Worm (Caenorhabditis elegans) whole organism, L2 larva: ENCODE data around the gene hmg-1.1.
"Not testable (repeated sequence)": the region's sequence is repeated elsewhere in the genome, so short reads cannot be mapped to it uniquely, and the experiment has no call there.

ENCODE experiments used
- C34F6.9 ChIP-seq: fragments of 150-350 bp; optimal IDR thresholded peaks from 2 replicates; lab custom pipeline; 2014; ENCODE audit warnings: missing biosample characterization, missing genetic modification characterization
- R02D3.7 ChIP-seq: fragments of 150-350 bp; optimal IDR thresholded peaks from 2 replicates; lab custom pipeline; 2014; ENCODE audit warnings: missing biosample characterization, missing genetic modification characterization
- Y55F3AM.14 ChIP-seq: fragments of 200-800 bp; sonication (Bioruptor generic); optimal IDR thresholded peaks from 2 replicates; lab custom pipeline; 2018; ENCODE audit warnings: mild to moderate bottlenecking, missing genetic modification characterization, missing compliant biosample characterization
- ceh-16 ChIP-seq: fragments of 150-350 bp; optimal IDR thresholded peaks from 2 replicates; lab custom pipeline; 2014; ENCODE audit warnings: missing biosample characterization, missing genetic modification characterization
- crh-2 ChIP-seq: sonication (generic microtip); optimal IDR thresholded peaks from 2 replicates; lab custom pipeline; 2017; ENCODE audit warnings: missing biosample characterization, missing genetic modification characterization
- dmd-4 ChIP-seq: sonication (generic microtip); optimal IDR thresholded peaks from 2 replicates; lab custom pipeline; 2017; ENCODE audit warnings: missing biosample characterization, missing genetic modification characterization
- egl-27 ChIP-seq: sonication (generic microtip); optimal IDR thresholded peaks from 3 replicates; lab custom pipeline; 2017; ENCODE audit warnings: missing biosample characterization, missing genetic modification reagents, missing genetic modification characterization
- elt-1 ChIP-seq: fragments of 150-350 bp; optimal IDR thresholded peaks from 2 replicates; lab custom pipeline; 2014; ENCODE audit warnings: missing biosample characterization, missing genetic modification characterization
- gmeb-1 ChIP-seq: fragments of 150-350 bp; optimal IDR thresholded peaks from 2 replicates; lab custom pipeline; 2014; ENCODE audit warnings: missing biosample characterization, missing genetic modification characterization
- lin-13 ChIP-seq: fragments of 150-350 bp; optimal IDR thresholded peaks from 2 replicates; lab custom pipeline; 2014; ENCODE audit warnings: missing biosample characterization, missing genetic modification reagents, missing genetic modification characterization
- lin-39 ChIP-seq: fragments of 150-350 bp; optimal IDR thresholded peaks from 2 replicates; lab custom pipeline; 2014; ENCODE audit warnings: missing biosample characterization, missing genetic modification reagents, missing genetic modification characterization
- mbf-1 ChIP-seq: sonication (generic microtip); optimal IDR thresholded peaks from 2 replicates; lab custom pipeline; 2017; ENCODE audit warnings: missing biosample characterization, missing genetic modification characterization
- nhr-129 ChIP-seq: fragments of 150-350 bp; optimal IDR thresholded peaks from 2 replicates; lab custom pipeline; 2014; ENCODE audit warnings: missing biosample characterization, missing genetic modification characterization
- nhr-25 ChIP-seq: fragments of 150-350 bp; sonication (generic microtip); optimal IDR thresholded peaks from 3 replicates; lab custom pipeline; 2014; ENCODE audit warnings: missing biosample characterization, missing genetic modification characterization
- peb-1 ChIP-seq: fragments of 150-350 bp; optimal IDR thresholded peaks from 2 replicates; lab custom pipeline; 2014; ENCODE audit warnings: missing biosample characterization, missing genetic modification characterization
- sem-4 ChIP-seq: fragments of 150-350 bp; optimal IDR thresholded peaks from 2 replicates; lab custom pipeline; 2014; ENCODE audit warnings: missing biosample characterization, missing genetic modification reagents, missing genetic modification characterization
- skn-1 ChIP-seq: sonication (generic microtip); optimal IDR thresholded peaks from 2 replicates; lab custom pipeline; 2017; ENCODE audit warnings: missing biosample characterization, missing genetic modification characterization
- sma-9 ChIP-seq, 2 experiments: fragments of 150-350 bp in 1 of 2; sonication (generic microtip) in 1 of 2; optimal IDR thresholded peaks; 2 replicates each; lab custom pipeline; 2014 to 2016; ENCODE audit warnings: missing genetic modification characterization in 2 of 2, mild to moderate bottlenecking in 1 of 2, missing biosample characterization in 1 of 2, missing compliant biosample characterization in 1 of 2, missing genetic modification reagents in 1 of 2, moderate library complexity in 1 of 2
- snpc-4 ChIP-seq: fragments of 150-350 bp; optimal IDR thresholded peaks from 2 replicates; lab custom pipeline; 2014; ENCODE audit warnings: missing biosample characterization, missing genetic modification characterization
- ztf-1 ChIP-seq: fragments of 200-800 bp; sonication (Bioruptor generic); conservative IDR thresholded peaks from 2 replicates; pipeline ENCODE4 v1.3.6; 2022; ENCODE audit warnings: missing genetic modification characterization, missing compliant biosample characterization
- ztf-11 ChIP-seq: sonication (generic microtip); optimal IDR thresholded peaks from 2 replicates; lab custom pipeline; 2017; ENCODE audit warnings: missing biosample characterization, missing genetic modification characterization

hmg-1.1 gene

ce11 chrII:14296320-14296719, 45.8 kb downstream of the hmg-1.1 start (continued):
- TF ChIP-seq lin-39 (tag; lab: Kevin White, UChicago), result no peak
- peak; percentile 15 for TF ChIP-seq lin-13
- TF ChIP-seq ztf-11 (tag; lab: Kevin White, UChicago), result no peak
- no peak for TF ChIP-seq ztf-1 (GFP tag; lab: Robert Waterston, UW)
- TF ChIP-seq dmd-4 (tag; lab: Kevin White, UChicago), result no peak
- TF ChIP-seq peb-1, result no peak
- TF ChIP-seq crh-2 (tag; lab: Kevin White, UChicago), result peak; percentile 84
- TF ChIP-seq sma-9 (GFP tag; optimal IDR thresholded peaks at IDR 0.05; lab: Kevin White, UChicago), result peak; percentile 83
- TF ChIP-seq sma-9 (tag; optimal IDR thresholded peaks at IDR 0.05; lab: Kevin White, UChicago), result no peak
- no peak for TF ChIP-seq snpc-4 (tag; lab: Kevin White, UChicago)
- peak; percentile 72 for TF ChIP-seq nhr-25
- peak; percentile 67 for TF ChIP-seq C34F6.9
- TF ChIP-seq R02D3.7, result no peak
- TF ChIP-seq skn-1 (tag; lab: Kevin White, UChicago), result no peak
- TF ChIP-seq nhr-129 (tag; lab: Kevin White, UChicago), result peak; percentile 73
- TF ChIP-seq egl-27 (tag; lab: Kevin White, UChicago), result no peak
- no peak for TF ChIP-seq elt-1
- no peak for TF ChIP-seq mbf-1
- no peak for TF ChIP-seq Y55F3AM.14
- no peak for TF ChIP-seq sem-4 (tag; lab: Kevin White, UChicago)

ce11 chrII:14297050-14297449, 46.6 kb downstream of the hmg-1.1 start, which contains the start of gene Y54G11A.7:
TSS of gene Y54G11A.7 (plus strand) at chrII:14297305.
- peak; percentile 23 for TF ChIP-seq sma-9 (GFP tag; optimal IDR thresholded peaks at IDR 0.05; lab: Kevin White, UChicago)
- TF ChIP-seq sma-9 (tag; optimal IDR thresholded peaks at IDR 0.05; lab: Kevin White, UChicago), result not testable (repeated sequence)
- peak; percentile 91 for TF ChIP-seq nhr-129 (tag; lab: Kevin White, UChicago)

DNA sequence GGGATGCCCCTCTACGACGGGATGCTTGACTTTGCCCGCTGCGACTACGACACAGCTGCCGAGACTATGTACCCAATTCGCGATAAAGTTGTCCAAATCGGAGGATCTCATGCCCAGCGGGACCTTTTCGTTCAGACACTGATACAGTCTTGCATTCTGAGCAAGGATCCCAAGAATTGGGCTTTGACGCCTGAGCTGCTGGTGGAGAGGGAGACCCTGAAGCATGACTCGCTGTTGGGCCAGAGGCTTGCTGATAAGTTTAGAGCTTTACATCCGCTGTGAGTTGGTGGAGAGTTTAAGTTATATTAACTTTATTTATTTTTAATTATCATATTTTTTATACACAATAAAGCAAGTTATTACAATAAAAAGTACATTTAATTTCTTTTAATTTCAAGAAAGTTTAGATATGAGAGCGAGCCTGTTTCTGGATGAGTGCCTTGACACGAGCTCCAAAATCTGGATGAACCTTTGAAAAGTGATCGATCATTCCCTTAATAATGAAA, 48.8 kb downstream of the hmg-1.1 start:
- TF ChIP-seq lin-13 (peak; percentile 24), gmeb-1 (tag; lab: Kevin White, UChicago) (peak; percentile 3), ceh-16 (tag; lab: Kevin White, UChicago) (no peak)
